Fruit fly (Drosophila melanogaster) whole organism, larva: ENCODE measurements around the gene CG42540.

Experiments used
- noc ChIP-seq: fragments of 200-800 bp; sonication (Bioruptor generic); optimal IDR thresholded peaks from 3 replicates; lab custom pipeline; 2019; ENCODE audit warnings: missing biosample characterization, mild to moderate bottlenecking, missing genetic modification characterization, moderate library complexity

The CG42540 gene

DNA sequence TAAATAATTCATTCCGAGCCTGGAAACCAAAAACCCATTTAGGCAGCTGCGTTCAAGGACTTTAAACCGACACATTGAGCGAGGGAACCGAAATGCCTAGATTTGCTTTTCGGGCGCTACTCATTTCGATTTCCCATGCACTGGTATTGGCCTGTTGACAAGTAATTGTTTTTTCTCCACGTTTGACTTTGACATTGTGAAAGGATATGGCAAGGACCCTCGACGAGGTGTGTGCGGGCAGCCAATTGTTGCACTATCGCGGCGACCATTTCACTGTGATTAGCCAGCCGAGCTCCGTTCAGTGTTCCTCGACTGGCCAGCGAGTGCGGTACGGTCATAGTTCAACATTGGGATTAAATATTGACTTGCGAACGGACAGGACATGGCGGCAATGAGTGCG is at the start of gene CG42540:
Gene CG42540 (plus strand): TSS at position 301 of the 400 bp plus-strand sequence.
- no peak for TF ChIP-seq noc (tag; lab: Kevin White, UChicago)

DNA sequence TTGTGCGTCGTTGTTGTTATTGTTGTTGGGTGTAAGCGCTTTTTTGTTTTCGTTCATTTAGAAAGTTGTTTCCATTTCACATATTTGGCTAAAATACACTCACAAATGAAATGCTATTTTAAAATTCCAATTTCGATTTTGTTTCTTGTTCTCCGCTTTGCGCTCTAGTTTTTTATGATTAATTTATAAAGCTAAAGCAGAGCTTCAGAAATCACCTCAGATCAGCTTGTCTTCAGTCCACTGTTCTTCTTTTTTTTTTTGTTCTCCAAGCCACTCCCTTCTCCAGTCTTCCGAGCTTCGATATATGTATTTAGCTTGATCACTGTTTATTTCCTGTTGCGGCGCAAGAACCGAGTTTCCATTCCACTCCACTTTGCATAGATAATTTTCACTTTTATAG is 48.0 kb upstream of the CG42540 start:
- no peak for TF ChIP-seq noc (tag; lab: Kevin White, UChicago)

DNA sequence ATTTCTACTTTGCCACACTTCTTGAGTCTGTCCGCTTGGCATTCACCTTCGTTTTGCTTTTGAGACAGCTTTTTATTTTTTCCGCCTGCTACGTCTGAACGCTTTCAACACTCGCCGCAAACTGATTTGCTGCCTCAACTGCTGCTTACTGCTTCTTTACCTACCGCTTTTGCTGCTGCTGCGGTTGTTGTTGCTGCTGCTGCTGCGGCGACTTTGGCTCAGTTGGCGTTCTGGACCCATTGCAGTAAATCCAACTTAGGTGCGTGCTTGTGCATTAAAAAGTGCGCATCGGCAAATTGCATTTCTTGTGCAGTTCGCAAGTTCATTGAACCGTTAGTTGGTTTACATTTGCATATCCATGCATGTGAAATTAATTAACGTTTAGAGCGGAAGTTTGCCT is 47.6 kb upstream of the CG42540 start, which contains the start of gene NT1:
Gene NT1 (minus strand): TSS at position 127 of the 400 bp plus-strand sequence.
- no peak for TF ChIP-seq noc (tag; lab: Kevin White, UChicago)

DNA sequence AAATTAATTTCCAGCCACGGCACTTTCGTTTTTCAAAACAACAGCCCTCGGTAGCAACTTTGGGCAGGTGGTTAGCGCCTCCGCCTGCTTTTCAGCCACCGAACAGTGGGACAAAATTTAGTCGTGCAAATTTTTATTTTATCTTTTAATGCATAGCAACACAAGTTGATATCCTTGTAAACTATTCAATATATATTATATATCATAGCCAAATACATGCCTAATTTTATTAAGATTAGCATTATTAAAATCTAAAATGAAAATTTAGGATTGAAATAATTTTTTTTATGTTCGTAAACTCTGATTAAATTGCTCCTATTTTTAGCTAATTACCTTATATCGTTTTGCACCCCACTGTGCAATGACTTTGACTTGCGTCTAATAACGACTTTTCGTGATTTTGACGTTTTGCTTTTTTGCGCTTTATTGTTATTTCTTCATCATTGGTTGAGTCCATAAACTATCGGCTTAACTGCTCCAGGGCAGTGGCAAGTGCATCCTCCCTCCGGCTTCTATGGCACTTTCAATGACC is 46.9 kb upstream of the CG42540 start:
- TF ChIP-seq noc (tag; lab: Kevin White, UChicago): no peak

DNA sequence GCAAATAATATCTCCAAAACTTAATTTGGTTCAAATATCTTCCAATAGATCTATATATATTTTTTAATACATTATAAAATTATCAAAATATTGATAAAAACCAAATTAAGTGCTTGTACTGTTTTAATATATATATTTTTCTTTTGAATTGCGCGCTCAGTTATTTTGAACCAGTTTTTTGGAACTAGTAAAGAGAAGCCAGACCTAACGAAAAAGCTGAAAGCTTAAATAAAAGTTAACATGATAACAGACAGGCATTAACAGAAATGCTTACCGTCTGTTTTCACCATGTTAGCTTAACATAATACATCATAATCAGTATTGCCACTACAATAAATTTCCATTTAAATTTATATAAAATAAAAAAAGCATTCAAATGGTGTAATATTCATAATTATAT is 45.6 kb upstream of the CG42540 start:
- TF ChIP-seq noc (tag; lab: Kevin White, UChicago): no peak

DNA sequence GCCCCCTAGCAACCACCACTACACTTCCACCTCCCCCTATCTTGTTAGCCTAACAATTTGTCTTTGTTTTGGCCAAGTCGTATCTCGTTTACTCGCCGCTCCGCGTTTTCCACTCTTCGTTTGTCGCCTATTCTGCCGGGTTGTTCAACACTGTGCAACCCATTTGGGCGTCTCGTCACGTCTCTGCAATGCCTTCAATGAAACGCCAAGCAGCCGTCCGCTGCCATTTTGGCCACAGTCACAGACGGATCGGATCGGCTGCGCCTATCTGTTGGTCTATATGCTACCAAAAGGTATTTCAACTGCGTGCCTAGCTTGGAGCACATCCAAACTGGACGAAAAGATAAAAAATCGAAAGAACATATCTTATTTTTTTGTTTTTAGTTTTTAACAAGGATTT is 39.5 kb upstream of the CG42540 start:
- no peak for TF ChIP-seq noc (tag; lab: Kevin White, UChicago)

DNA sequence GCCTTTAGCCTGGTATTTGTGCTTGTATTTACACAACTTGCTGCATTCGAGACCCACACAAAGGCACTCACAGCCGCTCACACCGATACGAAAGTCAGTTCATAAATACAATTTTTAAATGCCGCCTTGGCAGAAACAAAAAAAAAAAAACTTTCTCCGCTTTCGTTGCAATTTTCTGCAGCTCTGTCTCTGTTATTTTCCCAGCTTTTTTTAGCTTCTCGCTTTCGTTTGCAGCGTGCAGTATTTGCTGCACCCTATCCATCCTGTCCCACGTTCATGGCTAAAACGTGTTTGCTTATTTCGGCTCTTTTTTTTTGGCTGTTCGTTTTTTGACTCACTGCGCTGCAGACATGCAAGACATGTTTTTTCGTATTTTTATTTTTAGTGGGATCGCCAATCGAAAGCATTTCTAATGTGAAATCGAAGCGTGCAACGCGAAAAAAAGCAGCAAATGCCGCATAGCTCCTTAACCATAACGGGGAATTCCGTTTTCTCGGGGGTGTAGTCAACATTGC is 36.4 kb upstream of the CG42540 start:
- TF ChIP-seq noc (tag; lab: Kevin White, UChicago): no peak

DNA sequence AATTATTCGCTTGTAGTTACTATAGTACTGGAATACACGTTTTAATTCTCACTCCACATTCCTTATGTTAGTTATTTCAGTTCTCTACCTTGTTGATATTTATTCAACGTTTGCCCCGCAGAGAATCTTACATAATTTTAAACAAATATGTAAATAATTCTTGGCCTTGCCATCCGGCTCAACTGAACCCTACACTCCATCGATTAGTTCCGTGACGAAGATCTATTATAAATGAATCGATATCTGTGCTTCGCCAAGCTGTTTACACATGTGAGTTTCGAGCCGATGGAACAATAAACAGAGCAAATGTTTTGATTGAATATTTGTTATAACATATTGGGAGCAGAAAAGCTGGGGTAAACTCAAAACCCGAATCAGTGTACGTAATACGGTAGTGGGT is 34.1 kb upstream of the CG42540 start:
- TF ChIP-seq noc (tag; lab: Kevin White, UChicago): no peak

DNA sequence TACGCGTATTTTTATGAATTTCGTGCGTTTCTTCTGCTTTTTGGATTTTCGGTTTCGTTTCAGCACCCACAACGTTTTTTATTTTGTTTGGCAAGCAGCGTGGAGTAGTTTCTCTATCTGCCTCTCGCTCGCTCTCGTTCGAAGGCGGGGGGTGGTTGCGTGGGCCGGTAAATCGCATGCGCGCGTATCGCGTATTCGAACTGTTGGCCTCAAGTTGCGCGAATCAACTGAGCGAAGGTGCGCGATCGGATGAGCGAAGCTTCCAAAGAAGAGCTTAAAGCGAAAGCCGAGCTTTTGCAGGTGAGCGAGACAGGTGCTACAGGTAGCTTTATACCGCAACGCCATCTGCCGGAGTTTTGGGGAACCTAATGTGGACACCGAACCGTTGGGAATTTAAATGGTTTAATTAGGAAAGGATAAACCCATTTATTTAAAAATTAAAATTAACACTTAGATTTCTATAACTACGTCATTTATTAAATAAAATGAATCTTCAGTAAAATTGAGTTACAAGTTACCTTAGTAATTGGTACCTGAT is 23.9 kb upstream of the CG42540 start, which contains the start of gene Tie:
Gene Tie (minus strand): TSS at position 205 of the 538 bp plus-strand sequence.
- no peak for TF ChIP-seq noc (tag; lab: Kevin White, UChicago)

DNA sequence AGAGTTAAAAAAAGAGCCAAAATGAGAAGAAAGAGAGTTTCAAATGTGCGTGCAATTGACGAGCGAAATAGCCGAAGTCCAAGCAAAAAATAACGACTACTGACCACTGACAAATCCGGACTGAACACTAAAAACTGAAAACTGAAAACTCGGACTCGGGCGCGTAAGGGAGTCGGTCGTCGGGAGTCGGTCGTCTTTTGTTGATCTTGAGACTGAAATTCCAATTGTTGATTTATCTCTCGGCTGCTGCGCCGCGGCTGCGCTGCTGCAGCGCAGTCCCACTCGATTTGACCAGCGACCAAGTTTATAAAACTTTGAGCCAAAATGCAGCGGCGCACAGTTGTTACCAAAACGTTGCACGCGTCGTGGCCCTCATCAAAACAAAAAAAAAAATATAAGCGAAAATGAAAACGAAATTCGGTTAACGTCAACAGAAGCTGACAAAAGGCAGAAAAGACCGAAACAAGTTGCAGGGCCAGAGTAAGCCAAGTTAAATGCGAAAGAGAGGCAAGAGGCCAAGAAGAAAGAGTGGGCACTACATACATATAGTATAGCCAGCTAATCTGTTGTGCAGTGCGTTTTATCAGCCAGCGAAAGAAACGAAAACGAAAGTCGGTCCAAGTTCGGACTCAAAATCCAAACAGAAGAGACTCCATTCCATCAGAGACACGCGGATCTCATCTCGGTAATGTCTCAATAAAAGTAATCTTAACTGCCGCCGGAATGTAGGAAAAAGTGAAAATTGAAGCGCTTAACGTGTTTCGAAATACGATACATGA is 22.9 kb upstream of the CG42540 start, which contains the start of gene CG11353:
Gene CG11353 (plus strand): TSS at position 330 of the 779 bp plus-strand sequence.
- no peak for TF ChIP-seq noc (tag; lab: Kevin White, UChicago)

DNA sequence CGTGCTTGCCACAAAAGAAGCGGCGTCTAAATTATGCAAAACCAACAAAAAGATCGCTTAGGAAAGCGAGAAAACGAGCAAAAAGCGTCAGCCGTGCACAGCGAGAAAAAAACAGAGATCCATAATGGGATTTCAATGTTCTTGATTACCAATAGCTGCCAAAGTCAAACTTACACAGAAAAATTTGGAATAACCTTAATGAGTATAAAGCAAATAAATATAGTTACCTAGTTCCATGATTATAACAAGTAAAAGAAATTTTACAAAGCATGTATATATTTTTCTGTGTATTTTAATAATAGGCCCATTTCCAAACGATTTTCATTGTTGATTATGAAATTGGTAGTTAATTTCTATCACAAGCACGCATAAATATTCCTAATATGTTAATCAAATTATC is 21.9 kb upstream of the CG42540 start:
- TF ChIP-seq noc (tag; lab: Kevin White, UChicago): no peak

DNA sequence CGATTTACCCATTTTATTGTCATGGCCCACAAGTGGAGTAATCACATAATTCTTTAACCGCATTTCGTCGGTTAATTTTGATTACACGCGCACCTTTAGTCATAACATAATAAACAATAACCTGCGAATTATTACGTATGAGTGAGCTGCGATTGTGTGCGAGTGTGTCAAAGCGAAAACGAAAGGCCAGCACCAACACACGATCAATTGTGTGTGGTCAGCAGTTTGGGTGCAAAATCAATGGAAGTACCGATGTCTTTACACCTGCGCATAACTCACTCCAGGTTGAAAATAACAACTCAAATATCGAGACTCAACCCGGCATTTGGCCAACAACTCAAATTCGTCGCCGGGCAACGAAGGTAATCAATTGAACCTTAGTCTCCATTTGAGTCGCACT is 21.4 kb upstream of the CG42540 start:
- no peak for TF ChIP-seq noc (tag; lab: Kevin White, UChicago)

DNA sequence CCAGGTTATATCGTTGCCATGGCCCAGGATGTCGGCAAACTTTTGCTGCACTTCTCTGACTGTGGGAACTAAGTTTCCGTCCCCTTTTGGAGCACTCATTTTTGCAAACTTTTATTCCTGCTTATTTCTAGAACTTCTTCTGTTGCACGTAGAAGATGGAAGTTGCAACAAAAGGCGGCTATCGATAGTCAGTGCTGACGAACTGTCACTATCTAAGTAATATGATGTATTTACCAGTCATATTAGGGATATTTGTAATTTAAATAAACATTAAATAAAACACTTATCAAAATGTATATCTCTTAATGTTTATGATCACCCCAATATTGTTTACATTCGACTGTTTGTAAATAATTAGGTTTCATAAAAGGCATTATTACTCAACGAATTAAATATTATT is 14.8 kb upstream of the CG42540 start, which contains the start of gene CG32243:
Gene CG32243 (minus strand): TSS at position 175 of the 400 bp plus-strand sequence.
- TF ChIP-seq noc (tag; lab: Kevin White, UChicago): no peak

DNA sequence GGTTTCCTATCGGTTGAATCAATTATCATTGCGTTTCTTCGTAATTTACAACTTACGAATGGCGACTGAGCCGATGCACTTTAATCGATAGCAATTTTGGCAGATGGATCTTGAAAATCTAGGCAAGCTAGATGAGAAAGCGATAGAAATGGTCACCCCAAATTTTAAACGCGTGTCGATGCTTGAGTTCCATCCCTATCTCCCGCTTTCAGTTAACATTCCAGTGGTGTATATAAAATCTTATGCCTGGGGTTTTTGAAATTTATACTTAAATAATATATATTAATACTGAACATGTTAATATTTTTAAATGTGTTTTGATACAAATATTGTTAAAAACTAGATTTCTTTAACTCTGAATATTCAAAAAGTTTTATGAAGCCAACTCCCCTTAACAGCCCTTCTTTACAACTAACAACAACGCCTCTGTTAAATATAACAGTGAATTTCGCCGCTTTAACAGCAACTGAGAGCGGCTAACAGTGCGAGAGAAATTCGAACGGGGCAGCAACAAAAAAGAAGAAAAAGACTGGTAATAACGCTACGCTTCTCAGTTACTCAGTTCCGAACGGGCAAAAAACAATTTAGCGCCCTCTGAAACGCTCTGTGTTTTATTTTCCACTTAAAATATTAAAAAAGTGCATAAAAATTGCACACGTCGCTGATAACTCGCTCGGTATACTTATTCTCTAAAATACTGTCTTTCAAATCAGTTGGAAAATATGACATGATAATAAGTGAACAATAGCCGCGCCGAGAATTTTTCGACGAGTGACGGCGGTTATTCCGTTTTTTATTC is 14.1 kb upstream of the CG42540 start, which contains the start of gene CG11357:
Gene CG11357 (plus strand): TSS at position 479 of the 799 bp plus-strand sequence.
- TF ChIP-seq noc (tag; lab: Kevin White, UChicago): peak; percentile 97

DNA sequence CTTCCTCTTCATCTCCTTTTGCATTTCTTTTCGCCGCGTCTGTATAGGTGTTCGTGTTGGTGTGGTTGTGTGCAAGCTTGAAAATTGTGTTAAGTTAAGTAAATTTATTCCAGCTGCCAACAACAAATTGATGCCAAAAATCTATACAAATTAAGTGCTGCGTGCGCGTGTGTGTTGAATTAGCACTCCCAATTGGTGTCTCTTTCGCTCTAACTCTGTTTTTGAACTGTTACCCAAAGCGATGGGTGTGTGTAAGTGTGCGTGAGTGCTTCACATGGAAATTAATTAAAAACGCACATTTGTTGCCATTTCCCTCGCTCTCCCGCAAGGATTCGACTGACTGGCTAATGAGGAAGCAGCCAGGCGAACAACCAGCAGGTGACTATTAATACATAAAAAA is 13.4 kb upstream of the CG42540 start:
- TF ChIP-seq noc (tag; lab: Kevin White, UChicago): no peak
